Fruit fly (Drosophila melanogaster) whole organism, embryonic: ENCODE results near the gene CG7156.

Experiments
- Atf3 ChIP-seq: fragments of 200-800 bp; sonication (Bioruptor generic); optimal IDR thresholded peaks from 3 replicates; lab custom pipeline; 2016; ENCODE audit warnings: missing biosample characterization, missing genetic modification characterization
- CG10274 ChIP-seq: fragments of 200-800 bp; sonication (Bioruptor generic); optimal IDR thresholded peaks from 3 replicates; lab custom pipeline; 2017; ENCODE audit warnings: missing biosample characterization, mild to moderate bottlenecking, missing genetic modification characterization
- CG10366 ChIP-seq: fragments of 200-800 bp; sonication (Bioruptor generic); IDR thresholded peaks from 2 replicates; pipeline ENCODE4 v1.3.6; 2022; ENCODE audit warnings: missing biosample characterization, missing genetic modification characterization
- CG11093 ChIP-seq: fragments of 200-800 bp; sonication (Bioruptor generic); IDR thresholded peaks from 3 replicates; pipeline ENCODE4 v1.3.6; 2022; ENCODE audit warnings: missing biosample characterization, missing genetic modification characterization
- CG11504 ChIP-seq: fragments of 200-800 bp; sonication (Bioruptor generic); optimal IDR thresholded peaks from 3 replicates; lab custom pipeline; 2019; ENCODE audit warnings: missing biosample characterization, mild to moderate bottlenecking, missing genetic modification characterization, moderate library complexity
- CG11560 ChIP-seq: fragments of 200-800 bp; sonication (Bioruptor generic); IDR thresholded peaks from 3 replicates; pipeline ENCODE4 v1.3.6; 2022; ENCODE audit warnings: missing biosample characterization, missing genetic modification characterization
- CG12155 ChIP-seq: fragments of 200-800 bp; sonication (Bioruptor generic); optimal IDR thresholded peaks from 3 replicates; lab custom pipeline; 2016; ENCODE audit warnings: missing biosample characterization, missing genetic modification characterization
- CG16813 ChIP-seq: fragments of 200-800 bp; sonication (Bioruptor generic); IDR thresholded peaks from 3 replicates; pipeline ENCODE4 v1.3.6; 2022; ENCODE audit warnings: missing biosample characterization, missing genetic modification characterization; ENCODE audit not compliant: partially characterized antibody
- CG17385 ChIP-seq: fragments of 200-800 bp; sonication (Bioruptor generic); optimal IDR thresholded peaks from 3 replicates; lab custom pipeline; 2018; ENCODE audit warnings: missing biosample characterization, mild to moderate bottlenecking, missing genetic modification characterization
- CG17568 ChIP-seq: fragments of 200-800 bp; sonication (Bioruptor generic); optimal IDR thresholded peaks from 2 replicates; lab custom pipeline; 2018; ENCODE audit warnings: missing biosample characterization, mild to moderate bottlenecking, missing genetic modification characterization, moderate library complexity
- CG18476 ChIP-seq: fragments of 200-800 bp; sonication (Bioruptor generic); optimal IDR thresholded peaks from 2 replicates; lab custom pipeline; 2016; ENCODE audit warnings: missing biosample characterization, mild to moderate bottlenecking, missing genetic modification characterization
- CG2712 ChIP-seq: fragments of 200-800 bp; optimal IDR thresholded peaks from 3 replicates; lab custom pipeline; 2019; ENCODE audit warnings: missing biosample characterization, mild to moderate bottlenecking, missing genetic modification characterization, moderate library complexity
- CG31388 ChIP-seq: fragments of 200-800 bp; sonication (Bioruptor generic); optimal IDR thresholded peaks from 2 replicates; lab custom pipeline; 2016; ENCODE audit warnings: missing biosample characterization, missing genetic modification characterization
- CG3163 ChIP-seq: fragments of 200-800 bp; sonication (Bioruptor generic); optimal IDR thresholded peaks from 3 replicates; lab custom pipeline; 2016; ENCODE audit warnings: missing biosample characterization, missing genetic modification characterization
- CG32532 ChIP-seq: fragments of 200-800 bp; sonication (Bioruptor generic); IDR thresholded peaks from 2 replicates; pipeline ENCODE4 v1.3.6; 2022; ENCODE audit warnings: missing biosample characterization, missing genetic modification characterization
- CG32772 ChIP-seq: fragments of 200-800 bp; sonication (Bioruptor generic); IDR thresholded peaks from 2 replicates; pipeline ENCODE4 v1.3.6; 2022; ENCODE audit warnings: missing biosample characterization, missing genetic modification characterization
- CG3407 ChIP-seq: fragments of 200-800 bp; sonication (Bioruptor generic); optimal IDR thresholded peaks from 2 replicates; lab custom pipeline; 2018; ENCODE audit warnings: missing biosample characterization, mild to moderate bottlenecking, missing genetic modification characterization
- CG34376 ChIP-seq: fragments of 200-800 bp; sonication (Bioruptor generic); optimal IDR thresholded peaks from 2 replicates; lab custom pipeline; 2018; ENCODE audit warnings: missing biosample characterization, mild to moderate bottlenecking, missing genetic modification characterization
- CG7357 ChIP-seq: fragments of 200-800 bp; sonication (Bioruptor generic); IDR thresholded peaks from 3 replicates; pipeline ENCODE4 v1.3.6; 2022; ENCODE audit warnings: missing biosample characterization, missing genetic modification characterization
- CTCF ChIP-seq: fragments of 200-800 bp; sonication (Bioruptor generic); optimal IDR thresholded peaks from 2 replicates; lab custom pipeline; 2017; ENCODE audit warnings: missing biosample characterization, mild to moderate bottlenecking, missing genetic modification characterization, moderate library complexity
- Drgx ChIP-seq: fragments of 200-800 bp; sonication (Bioruptor generic); IDR thresholded peaks from 2 replicates; pipeline ENCODE4 v1.3.6; 2022; ENCODE audit warnings: missing biosample characterization, missing genetic modification characterization
- Ets65A ChIP-seq: fragments of 200-800 bp; sonication (Bioruptor generic); peaks from one replicate; lab custom pipeline; 2016; ENCODE audit warnings: missing biosample characterization, missing genetic modification characterization
- GATAe ChIP-seq: fragments of 200-800 bp; sonication (Bioruptor generic); conservative IDR thresholded peaks from 2 replicates; pipeline ENCODE4 v1.3.6; 2022; ENCODE audit warnings: missing biosample characterization, missing genetic modification characterization
- Gug ChIP-seq: fragments of 200-800 bp; sonication (Bioruptor generic); IDR thresholded peaks from 4 replicates; pipeline ENCODE4 v1.3.6; 2022; ENCODE audit warnings: missing biosample characterization, missing genetic modification characterization
- Hmr ChIP-seq: fragments of 200-800 bp; sonication (Bioruptor generic); optimal IDR thresholded peaks from 3 replicates; lab custom pipeline; 2017; ENCODE audit warnings: mild to moderate bottlenecking, missing biosample characterization, missing genetic modification reagents, missing genetic modification characterization
- Hr51 ChIP-seq, 2 experiments: fragments of 200-800 bp; sonication (Bioruptor generic); optimal IDR thresholded peaks; 2 replicates in 1 of 2; 3 replicates in 1 of 2; lab custom pipeline; 2016 to 2018; ENCODE audit warnings: missing biosample characterization in 2 of 2, missing genetic modification characterization in 2 of 2, mild to moderate bottlenecking in 1 of 2, moderate library complexity in 1 of 2
- Med ChIP-seq: fragments of 200-800 bp; sonication (Bioruptor generic); peaks from one replicate; lab custom pipeline; 2016; ENCODE audit warnings: missing biosample characterization, missing genetic modification characterization, mild to moderate bottlenecking, inconsistent platforms, moderate library complexity
- Optix ChIP-seq: fragments of 200-800 bp; sonication (Bioruptor generic); IDR thresholded peaks from 3 replicates; pipeline ENCODE4 v1.3.6; 2022; ENCODE audit warnings: missing biosample characterization, missing genetic modification characterization
- PHDP ChIP-seq: fragments of 200-800 bp; sonication (Bioruptor generic); optimal IDR thresholded peaks from 3 replicates; lab custom pipeline; 2018; ENCODE audit warnings: missing biosample characterization, mild to moderate bottlenecking, missing genetic modification characterization, moderate library complexity
- Pdp1 ChIP-seq, 2 experiments: fragments of 200-800 bp; sonication (Bioruptor generic); optimal IDR thresholded peaks; 3 replicates each; lab custom pipeline; 2016; ENCODE audit warnings: missing biosample characterization in 2 of 2, missing genetic modification characterization in 2 of 2, mild to moderate bottlenecking in 1 of 2, moderate library complexity in 1 of 2
- Ptx1 ChIP-seq: fragments of 200-800 bp; sonication (Bioruptor generic); IDR thresholded peaks from 2 replicates; pipeline ENCODE4 v1.3.6; 2022; ENCODE audit warnings: missing biosample characterization, missing genetic modification characterization
- Trl ChIP-seq, 3 experiments: fragments of >200 bp in 2 of 3; fragments of 200-800 bp in 1 of 3; sonication (Bioruptor generic) in 1 of 3; optimal IDR thresholded peaks; 2 replicates in 1 of 3; 3 replicates in 2 of 3; lab custom pipeline; 2016 to 2017; ENCODE audit warnings: missing biosample characterization in 1 of 3, missing genetic modification characterization in 1 of 3
- amos ChIP-seq: fragments of 200-800 bp; sonication (Bioruptor generic); IDR thresholded peaks from 2 replicates; pipeline ENCODE4 v1.3.6; 2022; ENCODE audit warnings: missing biosample characterization, missing genetic modification characterization; ENCODE audit not compliant: partially characterized antibody
- ap ChIP-seq: fragments of 200-800 bp; sonication (Bioruptor generic); IDR thresholded peaks from 2 replicates; pipeline ENCODE4 v1.3.6; 2022; ENCODE audit warnings: missing biosample characterization, missing genetic modification characterization
- chinmo ChIP-seq: fragments of 200-800 bp; sonication (Bioruptor generic); IDR thresholded peaks from 4 replicates; pipeline ENCODE4 v1.3.6; 2022; ENCODE audit warnings: missing biosample characterization, missing genetic modification characterization; ENCODE audit not compliant: partially characterized antibody
- ci ChIP-seq: fragments of 200-800 bp; sonication (Bioruptor generic); IDR thresholded peaks from 3 replicates; pipeline ENCODE4 v1.3.6; 2022; ENCODE audit warnings: missing biosample characterization, missing genetic modification characterization
- corto ChIP-seq: fragments of 200-800 bp; sonication (Bioruptor generic); optimal IDR thresholded peaks from 2 replicates; lab custom pipeline; 2016; ENCODE audit warnings: missing biosample characterization, mild to moderate bottlenecking, missing genetic modification characterization, moderate library complexity
- exex ChIP-seq: fragments of 200-800 bp; sonication (Bioruptor generic); optimal IDR thresholded peaks from 4 replicates; lab custom pipeline; 2018; ENCODE audit warnings: missing biosample characterization, mild to moderate bottlenecking, missing genetic modification characterization, moderate library complexity
- kah ChIP-seq: fragments of 200-800 bp; sonication (Bioruptor generic); optimal IDR thresholded peaks from 2 replicates; lab custom pipeline; 2018; ENCODE audit warnings: missing biosample characterization, mild to moderate bottlenecking, missing genetic modification characterization
- mirr ChIP-seq: fragments of 200-800 bp; sonication (Bioruptor generic); optimal IDR thresholded peaks from 3 replicates; lab custom pipeline; 2018; ENCODE audit warnings: missing biosample characterization, mild to moderate bottlenecking, missing genetic modification characterization
- odd ChIP-seq: fragments of 200-800 bp; sonication (Bioruptor generic); optimal IDR thresholded peaks from 2 replicates; lab custom pipeline; 2017; ENCODE audit warnings: missing biosample characterization, mild to moderate bottlenecking, missing genetic modification characterization
- slou ChIP-seq: fragments of 200-800 bp; sonication (Bioruptor generic); optimal IDR thresholded peaks from 3 replicates; lab custom pipeline; 2016; ENCODE audit warnings: missing biosample characterization, missing genetic modification characterization
- sr ChIP-seq: fragments of 200-800 bp; sonication (Bioruptor generic); IDR thresholded peaks from 3 replicates; pipeline ENCODE4 v1.3.6; 2022; ENCODE audit warnings: missing biosample characterization, missing genetic modification characterization
- sug ChIP-seq: fragments of 200-800 bp; optimal IDR thresholded peaks from 2 replicates; lab custom pipeline; 2019; ENCODE audit warnings: missing biosample characterization, mild to moderate bottlenecking, missing genetic modification characterization, moderate library complexity
- zen2 ChIP-seq: fragments of 200-800 bp; sonication (Bioruptor generic); IDR thresholded peaks from 3 replicates; pipeline ENCODE4 v1.3.6; 2022; ENCODE audit warnings: missing biosample characterization, missing genetic modification characterization; ENCODE audit not compliant: partially characterized antibody

Gene CG7156

DNA sequence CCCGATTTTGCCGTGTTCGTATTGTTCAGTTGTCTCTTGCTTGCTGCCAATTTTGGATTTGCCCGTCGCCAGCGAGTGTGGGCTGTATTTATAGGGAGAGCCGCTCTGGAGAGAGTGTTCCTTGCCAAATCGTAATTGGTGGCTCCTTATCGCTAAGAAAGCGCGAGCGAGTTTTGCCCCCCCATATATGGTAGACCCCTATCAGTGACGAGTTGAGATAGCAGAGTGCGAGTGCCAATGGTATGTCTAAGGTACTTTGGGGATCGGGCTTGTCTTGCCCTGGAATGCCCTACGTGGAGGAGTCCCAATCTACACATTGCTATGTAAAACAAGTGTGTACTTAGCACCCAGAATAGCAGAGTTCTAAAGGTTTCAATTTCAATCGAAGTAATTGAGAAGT, 37.5 kb upstream of the CG7156 start, which contains the start of gene CG7142 (continued):
- TF ChIP-seq CG12155 (peak; percentile 7), odd (GFP tag; lab: Kevin White, UChicago) (no peak), CG11560 (tag; lab: Robert Waterston, UW) (no peak), Ptx1 (GFP tag; lab: Robert Waterston, UW) (no peak), GATAe (0 out of 2 replicates have a peak, but pooled peaks have one; percentile 35), slou (GFP tag; lab: Kevin White, UChicago) (no peak), Med (peak; percentile 63), CG31388 (no peak), CG18476 (GFP tag; lab: Kevin White, UChicago) (no peak), Hmr (GFP tag; lab: Kevin White, UChicago) (peak; percentile 21), CG17568 (GFP tag; lab: Kevin White, UChicago) (no peak), amos (no peak), CG3407 (GFP tag; lab: Kevin White, UChicago) (no peak)

DNA sequence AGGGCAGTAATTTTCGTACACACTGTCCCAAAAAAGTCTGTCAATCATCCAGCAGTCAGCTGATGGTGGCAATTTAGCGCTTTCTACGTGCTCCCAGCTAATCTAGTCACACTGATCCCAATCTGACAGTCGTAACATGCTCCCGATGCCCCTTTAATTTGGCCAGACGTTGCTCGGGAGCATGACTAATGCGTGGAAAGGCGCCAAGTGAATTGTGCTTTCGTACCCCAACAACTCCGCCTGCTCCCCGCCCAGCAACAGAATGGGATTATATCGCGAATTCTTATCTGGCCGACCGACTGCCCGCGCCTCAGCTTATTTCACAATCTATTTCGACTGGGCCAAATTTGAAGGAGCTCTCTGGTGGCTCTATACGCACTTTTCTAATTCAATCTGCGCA, 35.4 kb upstream of the CG7156 start:
- TF ChIP-seq ap (GFP tag; lab: Robert Waterston, UW) = no peak
- TF ChIP-seq mirr (GFP tag; lab: Kevin White, UChicago) = peak; percentile 9
- peak; percentile 13 for TF ChIP-seq exex
- TF ChIP-seq Med = peak; percentile 54
- peak; percentile 50 for TF ChIP-seq sug (tag; lab: Kevin White, UChicago)

DNA sequence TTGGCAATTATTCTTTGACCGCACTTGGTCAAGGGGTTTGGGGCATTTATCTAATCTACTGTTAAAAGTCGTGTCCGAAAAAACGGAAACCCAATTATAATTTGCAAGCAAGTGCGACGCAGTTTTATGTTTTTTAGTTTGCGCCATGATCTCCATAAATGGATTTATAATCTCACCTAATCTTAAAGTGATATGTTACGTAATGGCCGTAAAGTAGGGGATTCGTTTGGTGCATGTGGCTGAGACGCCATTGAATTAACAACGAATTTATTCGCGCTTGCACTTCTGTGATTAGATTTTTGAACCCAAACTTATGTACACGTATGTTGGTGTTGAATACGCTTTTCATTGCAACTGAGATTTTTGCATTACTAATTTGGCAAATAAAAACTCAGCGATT, 34.7 kb upstream of the CG7156 start:
- TF ChIP-seq chinmo (GFP tag; lab: Robert Waterston, UW) = 0 out of 4 replicates have a peak, but pooled peaks have one; percentile 9
- TF ChIP-seq PHDP (tag; lab: Kevin White, UChicago) = no peak
- TF ChIP-seq CG10274 (GFP tag; lab: Kevin White, UChicago) = peak; percentile 68
- TF ChIP-seq Pdp1 (GFP tag; optimal IDR thresholded peaks at IDR 0.05; lab: Kevin White, UChicago) = peak in 1 of 2 experiments; percentile 87
- no peak for TF ChIP-seq CG16813

DNA sequence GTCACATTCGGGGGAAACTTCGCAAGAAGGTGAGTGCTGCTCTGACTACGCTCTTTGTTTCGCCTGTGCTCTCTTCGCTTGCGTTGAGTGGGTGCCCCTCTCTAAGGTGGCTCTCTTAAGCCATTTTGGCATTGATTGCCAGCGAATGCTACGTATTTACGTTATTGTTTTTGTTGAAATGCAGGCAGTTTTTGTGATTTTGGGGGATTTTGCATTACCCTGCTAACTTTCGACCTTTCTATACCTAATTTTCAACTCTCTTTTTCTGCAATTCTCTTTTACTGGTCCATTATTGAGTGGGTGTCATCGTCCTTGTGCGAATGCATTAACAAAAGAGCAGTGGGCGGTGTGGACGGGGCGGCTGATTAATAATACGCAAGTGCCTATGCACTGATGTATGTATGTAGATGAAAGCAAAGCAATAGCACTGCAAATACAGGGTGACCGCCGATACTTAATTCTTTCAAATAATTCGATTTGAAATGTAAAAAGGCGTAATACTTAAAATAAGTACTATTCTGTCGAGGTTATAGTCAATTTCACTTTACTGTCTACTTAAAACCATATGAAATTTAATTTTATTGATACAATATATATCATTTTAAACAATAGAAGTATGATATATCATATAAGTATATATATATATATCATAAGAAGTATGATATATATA, 33.3 kb upstream of the CG7156 start:
- TF ChIP-seq CG10366 (GFP tag; lab: Robert Waterston, UW) (0 out of 2 replicates have a peak, but pooled peaks have one; percentile 11), Drgx (GFP tag; lab: Robert Waterston, UW) (peak; percentile 13; the same call in 1 of the 2 replicates), CG3163 (GFP tag; lab: Kevin White, UChicago) (peak; percentile 99), CG32532 (GFP tag; lab: Robert Waterston, UW) (peak; percentile 25; the same call in 1 of the 2 replicates), CG34376 (GFP tag; lab: Kevin White, UChicago) (peak; percentile 10), CG2712 (tag; lab: Kevin White, UChicago) (peak; percentile 3), CG7357 (no peak), Ets65A (GFP tag; lab: Kevin White, UChicago) (no peak), zen2 (peak; percentile 48; the same call in 1 of the 3 replicates), Trl (optimal IDR thresholded peaks at IDR 0.05; lab: Kevin White, UChicago) (peak; percentile 94 to 98), Trl (GFP tag; optimal IDR thresholded peaks at IDR 0.05; lab: Kevin White, UChicago) (no peak), ci (0 out of 3 replicates have a peak, but pooled peaks have one; percentile 32), CTCF (GFP tag; lab: Kevin White, UChicago) (no peak), kah (GFP tag; lab: Kevin White, UChicago) (peak; percentile 34), Optix (0 out of 3 replicates have a peak, but pooled peaks have one; percentile 12), corto (peak; percentile 1), CG11504 (tag; lab: Kevin White, UChicago) (no peak), CG32772 (GFP tag; lab: Robert Waterston, UW) (no peak), sr (GFP tag; lab: Robert Waterston, UW) (peak; percentile 63; the same call in 2 of the 3 replicates), Atf3 (GFP tag; lab: Kevin White, UChicago) (no peak), Gug (GFP tag; lab: Robert Waterston, UW) (no peak), Hr51 (GFP tag; optimal IDR thresholded peaks at IDR 0.05; lab: Kevin White, UChicago) (peak in 1 of 2 experiments; percentile 0), CG17385 (GFP tag; lab: Kevin White, UChicago) (peak; percentile 23), CG3407 (GFP tag; lab: Kevin White, UChicago) (no peak), CG11093 (no peak), CG31388 (no peak)
